Fruit fly (Drosophila melanogaster) whole organism, wandering third instar larva: ENCODE measurements around the gene CG3168.

ENCODE experiments used
- Hnf4 ChIP-seq: fragments of 200-800 bp; sonication (Bioruptor generic); optimal IDR thresholded peaks from 2 replicates; lab custom pipeline; 2016; ENCODE audit warnings: missing biosample characterization, mild to moderate bottlenecking, missing genetic modification characterization
- Hr78 ChIP-seq: fragments of >200 bp; optimal IDR thresholded peaks from 2 replicates; lab custom pipeline; 2017; ENCODE audit warnings: missing biosample characterization, missing genetic modification characterization
- Myc ChIP-seq: fragments of >200 bp; optimal IDR thresholded peaks from 2 replicates; lab custom pipeline; 2017
- N ChIP-seq: fragments of >200 bp; optimal IDR thresholded peaks from 2 replicates; lab custom pipeline; 2018; ENCODE audit warnings: missing biosample characterization, missing external identifiers, missing genetic modification characterization
- brk ChIP-seq: fragments of 200-800 bp; sonication (Bioruptor generic); optimal IDR thresholded peaks from 2 replicates; lab custom pipeline; 2016; ENCODE audit warnings: missing biosample characterization, mild to moderate bottlenecking, missing genetic modification characterization
- dmrt93B ChIP-seq: fragments of 200-800 bp; sonication (Bioruptor generic); optimal IDR thresholded peaks from 2 replicates; lab custom pipeline; 2018; ENCODE audit warnings: missing biosample characterization, mild to moderate bottlenecking, missing genetic modification characterization
- ey ChIP-seq: fragments of 200-800 bp; sonication (Bioruptor generic); optimal IDR thresholded peaks from 2 replicates; lab custom pipeline; 2016; ENCODE audit warnings: missing biosample characterization, missing genetic modification characterization
- h ChIP-seq: fragments of 200-800 bp; sonication (Bioruptor generic); optimal IDR thresholded peaks from 3 replicates; lab custom pipeline; 2016; ENCODE audit warnings: missing biosample characterization, mild to moderate bottlenecking, missing genetic modification characterization
- lola ChIP-seq: fragments of >200 bp; optimal IDR thresholded peaks from 2 replicates; lab custom pipeline; 2017; ENCODE audit warnings: missing biosample characterization, missing genetic modification characterization
- psq ChIP-seq: fragments of 200-800 bp; sonication (Bioruptor generic); optimal IDR thresholded peaks from 3 replicates; lab custom pipeline; 2017; ENCODE audit warnings: missing biosample characterization, mild to moderate bottlenecking, missing genetic modification characterization, moderate library complexity
- usp ChIP-seq: fragments of >200 bp; optimal IDR thresholded peaks from 2 replicates; lab custom pipeline; 2017; ENCODE audit warnings: missing biosample characterization, missing genetic modification characterization

- TF ChIP-seq usp (GFP tag; lab: Kevin White, UChicago) (no peak), brk (GFP tag; lab: Kevin White, UChicago) (no peak), N (GFP tag; lab: Kevin White, UChicago) (no peak), Hr78 (GFP tag; lab: Kevin White, UChicago) (no peak), ey (GFP tag; lab: Kevin White, UChicago) (no peak), h (peak; percentile 86), psq (peak; percentile 67), lola (GFP tag; lab: Kevin White, UChicago) (no peak), Myc (lab: Kevin White, UChicago) (no peak), dmrt93B (peak; percentile 73), Hnf4 (no peak)
Measured at dm6 chrX:6770924-6771323, 31.1 kb upstream of the CG3168 start, which contains the start of gene Coq7.
